Worm (Caenorhabditis elegans): ENCODE data around the gene F11D11.3.

DNA sequence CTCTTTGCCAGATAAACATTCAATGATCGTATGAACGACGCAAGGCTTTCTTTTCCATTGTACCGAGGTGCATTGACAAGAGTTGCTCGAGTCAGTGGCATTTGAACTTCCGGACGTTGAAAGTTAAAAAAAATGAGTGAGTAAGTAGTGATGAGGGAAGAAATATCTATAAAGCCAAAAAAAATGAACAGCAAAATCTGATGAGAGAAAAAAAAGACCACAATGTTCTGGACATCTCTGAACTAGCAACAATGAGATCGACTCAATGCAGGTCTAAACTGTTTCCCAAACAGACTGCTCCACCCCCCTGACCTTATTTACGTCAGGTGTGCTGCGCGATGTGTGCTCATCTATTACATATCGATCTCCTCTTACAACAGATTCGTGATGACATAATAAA lies 9.6 kb downstream of the F11D11.3 start, which contains the start of the genes F11D11.21 and F11D11.12:
- TF ChIP-seq T22C8.4 (GFP tag; IDR thresholded peaks at IDR 0.05) = no peak
- no peak for TF ChIP-seq ztf-29 (GFP tag; IDR thresholded peaks at IDR 0.05)

All from whole organism, midembryonic.